Fruit fly (Drosophila melanogaster) whole organism, embryonic: ENCODE results near the gene CG14174.

Source experiments
- Atf6 ChIP-seq: fragments of 200-800 bp; sonication (Bioruptor generic); IDR thresholded peaks from 2 replicates; pipeline ENCODE4 v1.3.6; 2022; ENCODE audit warnings: missing biosample characterization, missing genetic modification characterization
- CG1024 ChIP-seq: fragments of 200-800 bp; sonication (Bioruptor generic); IDR thresholded peaks from 2 replicates; pipeline ENCODE4 v1.3.6; 2022; ENCODE audit warnings: missing biosample characterization, missing genetic modification characterization
- CG10267 ChIP-seq: fragments of 200-800 bp; sonication (Bioruptor generic); optimal IDR thresholded peaks from 2 replicates; lab custom pipeline; 2018; ENCODE audit warnings: missing biosample characterization, mild to moderate bottlenecking, missing genetic modification characterization, moderate library complexity
- CG10431 ChIP-seq: fragments of 200-800 bp; sonication (Bioruptor generic); optimal IDR thresholded peaks from 3 replicates; lab custom pipeline; 2018; ENCODE audit warnings: missing biosample characterization, mild to moderate bottlenecking, missing genetic modification characterization
- CG10543 ChIP-seq: fragments of 200-800 bp; sonication (Bioruptor generic); optimal IDR thresholded peaks from 3 replicates; lab custom pipeline; 2017; ENCODE audit warnings: missing biosample characterization, mild to moderate bottlenecking, missing genetic modification characterization, moderate library complexity
- CG10979 ChIP-seq: fragments of 200-800 bp; sonication (Bioruptor generic); optimal IDR thresholded peaks from 2 replicates; lab custom pipeline; 2018; ENCODE audit warnings: missing biosample characterization, mild to moderate bottlenecking, missing genetic modification characterization, moderate library complexity
- CG12104 ChIP-seq: fragments of 200-800 bp; sonication (Bioruptor generic); optimal IDR thresholded peaks from 3 replicates; lab custom pipeline; 2016; ENCODE audit warnings: missing biosample characterization, missing genetic modification characterization
- CG12219 ChIP-seq: fragments of 200-800 bp; sonication (Bioruptor generic); optimal IDR thresholded peaks from 3 replicates; lab custom pipeline; 2018; ENCODE audit warnings: missing biosample characterization, mild to moderate bottlenecking, missing genetic modification characterization
- CG13424 ChIP-seq: fragments of 200-800 bp; sonication (Bioruptor generic); optimal IDR thresholded peaks from 2 replicates; lab custom pipeline; 2019; ENCODE audit warnings: missing biosample characterization, mild to moderate bottlenecking, missing genetic modification characterization, moderate library complexity
- CG14860 ChIP-seq: fragments of 200-800 bp; sonication (Bioruptor generic); IDR thresholded peaks from 3 replicates; pipeline ENCODE4 v1.3.6; 2022; ENCODE audit warnings: missing biosample characterization, missing genetic modification characterization; ENCODE audit not compliant: partially characterized antibody
- CG15269 ChIP-seq: fragments of 200-800 bp; sonication (Bioruptor generic); optimal IDR thresholded peaks from 2 replicates; lab custom pipeline; 2018; ENCODE audit warnings: missing biosample characterization, mild to moderate bottlenecking, missing genetic modification characterization, moderate library complexity
- CG15601 ChIP-seq: fragments of 200-800 bp; sonication (Bioruptor generic); optimal IDR thresholded peaks from 3 replicates; lab custom pipeline; 2019; ENCODE audit warnings: missing biosample characterization, mild to moderate bottlenecking, missing genetic modification characterization, moderate library complexity
- CG1603 ChIP-seq: fragments of 200-800 bp; sonication (Bioruptor generic); optimal IDR thresholded peaks from 2 replicates; lab custom pipeline; 2019; ENCODE audit warnings: missing biosample characterization, mild to moderate bottlenecking, missing genetic modification characterization, moderate library complexity
- CG18476 ChIP-seq: fragments of 200-800 bp; sonication (Bioruptor generic); optimal IDR thresholded peaks from 2 replicates; lab custom pipeline; 2016; ENCODE audit warnings: missing biosample characterization, mild to moderate bottlenecking, missing genetic modification characterization
- CG2129 ChIP-seq: fragments of 200-800 bp; sonication (Bioruptor generic); IDR thresholded peaks from 2 replicates; pipeline ENCODE4 v1.3.6; 2022; ENCODE audit warnings: missing biosample characterization, missing genetic modification characterization; ENCODE audit not compliant: partially characterized antibody
- CG30403 ChIP-seq: fragments of 200-800 bp; sonication (Bioruptor generic); optimal IDR thresholded peaks from 3 replicates; lab custom pipeline; 2016; ENCODE audit warnings: missing biosample characterization, missing genetic modification characterization
- CG32532 ChIP-seq: fragments of 200-800 bp; sonication (Bioruptor generic); IDR thresholded peaks from 2 replicates; pipeline ENCODE4 v1.3.6; 2022; ENCODE audit warnings: missing biosample characterization, missing genetic modification characterization
- CG4820 ChIP-seq: fragments of 200-800 bp; sonication (Bioruptor generic); optimal IDR thresholded peaks from 3 replicates; lab custom pipeline; 2016; ENCODE audit warnings: missing biosample characterization, missing genetic modification characterization
- CG6175 ChIP-seq: fragments of 200-800 bp; sonication (Bioruptor generic); IDR thresholded peaks from 3 replicates; pipeline ENCODE4 v1.3.6; 2022; ENCODE audit warnings: missing biosample characterization, missing genetic modification characterization
- CG6254 ChIP-seq: fragments of 200-800 bp; sonication (Bioruptor generic); optimal IDR thresholded peaks from 3 replicates; lab custom pipeline; 2017; ENCODE audit warnings: mild to moderate bottlenecking, missing biosample characterization, missing genetic modification reagents, missing genetic modification characterization
- CG9727 ChIP-seq: fragments of 200-800 bp; sonication (Bioruptor generic); optimal IDR thresholded peaks from 3 replicates; lab custom pipeline; 2017; ENCODE audit warnings: missing biosample characterization, mild to moderate bottlenecking, missing genetic modification characterization
- CG9932 ChIP-seq: fragments of 200-800 bp; sonication (Bioruptor generic); IDR thresholded peaks from 2 replicates; pipeline ENCODE4 v1.3.6; 2022; ENCODE audit warnings: missing biosample characterization, missing genetic modification characterization
- HLH3B ChIP-seq: fragments of 200-800 bp; sonication (Bioruptor generic); IDR thresholded peaks from 2 replicates; pipeline ENCODE4 v1.3.6; 2022; ENCODE audit warnings: missing biosample characterization, missing genetic modification characterization
- Hr39 ChIP-seq: fragments of >200 bp; optimal IDR thresholded peaks from 2 replicates; lab custom pipeline; 2017
- Hr78 ChIP-seq, 2 experiments: fragments of 200-800 bp in 1 of 2; fragments of >200 bp in 1 of 2; sonication (Bioruptor generic) in 1 of 2; optimal IDR thresholded peaks; 2 replicates each; lab custom pipeline; 2017 to 2019; ENCODE audit warnings: missing biosample characterization in 2 of 2, missing genetic modification characterization in 2 of 2, mild to moderate bottlenecking in 1 of 2, moderate library complexity in 1 of 2
- Hsf ChIP-seq: fragments of 200-800 bp; sonication (Bioruptor generic); optimal IDR thresholded peaks from 3 replicates; lab custom pipeline; 2016; ENCODE audit warnings: missing biosample characterization, missing genetic modification characterization
- MESR4 ChIP-seq: fragments of 200-800 bp; sonication (Bioruptor generic); optimal IDR thresholded peaks from 2 replicates; lab custom pipeline; 2018; ENCODE audit warnings: missing biosample characterization, mild to moderate bottlenecking, missing genetic modification characterization, moderate library complexity
- Nf-YC ChIP-seq: fragments of 200-800 bp; optimal IDR thresholded peaks from 3 replicates; lab custom pipeline; 2019; ENCODE audit warnings: missing biosample characterization, mild to moderate bottlenecking, missing genetic modification characterization, moderate library complexity
- Oli ChIP-seq: fragments of 200-800 bp; sonication (Bioruptor generic); optimal IDR thresholded peaks from 2 replicates; lab custom pipeline; 2018; ENCODE audit warnings: missing biosample characterization, mild to moderate bottlenecking, missing genetic modification characterization, moderate library complexity
- Ptx1 ChIP-seq: fragments of 200-800 bp; sonication (Bioruptor generic); IDR thresholded peaks from 2 replicates; pipeline ENCODE4 v1.3.6; 2022; ENCODE audit warnings: missing biosample characterization, missing genetic modification characterization
- Side ChIP-seq: fragments of 200-800 bp; sonication (Bioruptor generic); optimal IDR thresholded peaks from 2 replicates; lab custom pipeline; 2016; ENCODE audit warnings: missing biosample characterization, missing genetic modification characterization
- Ssrp ChIP-seq: fragments of 200-800 bp; sonication (Bioruptor generic); optimal IDR thresholded peaks from 2 replicates; lab custom pipeline; 2018; ENCODE audit warnings: missing biosample characterization, mild to moderate bottlenecking, missing genetic modification characterization, moderate library complexity
- bigmax ChIP-seq: fragments of 200-800 bp; sonication (Bioruptor generic); optimal IDR thresholded peaks from 2 replicates; lab custom pipeline; 2018; ENCODE audit warnings: missing biosample characterization, mild to moderate bottlenecking, missing genetic modification characterization
- caup ChIP-seq: fragments of 200-800 bp; sonication (Bioruptor generic); optimal IDR thresholded peaks from 3 replicates; lab custom pipeline; 2017; ENCODE audit warnings: missing biosample characterization, mild to moderate bottlenecking, missing genetic modification characterization, moderate library complexity; ENCODE audit not compliant: severe bottlenecking
- chm ChIP-seq: fragments of 200-800 bp; sonication (Bioruptor generic); IDR thresholded peaks from 2 replicates; pipeline ENCODE4 v1.3.6; 2022; ENCODE audit warnings: missing biosample characterization, missing genetic modification characterization
- cwo ChIP-seq: fragments of 200-800 bp; sonication (Bioruptor generic); optimal IDR thresholded peaks from 3 replicates; lab custom pipeline; 2017; ENCODE audit warnings: missing biosample characterization, missing genetic modification characterization, mild to moderate bottlenecking, moderate library complexity, missing genetic modification reagents
- ewg ChIP-seq: fragments of 200-800 bp; sonication (Bioruptor generic); optimal IDR thresholded peaks from 3 replicates; lab custom pipeline; 2017; ENCODE audit warnings: mild to moderate bottlenecking, missing biosample characterization, missing genetic modification reagents, missing genetic modification characterization
- grn ChIP-seq: fragments of 200-800 bp; sonication (Bioruptor generic); optimal IDR thresholded peaks from 3 replicates; lab custom pipeline; 2017; ENCODE audit warnings: missing biosample characterization, missing genetic modification characterization
- gro ChIP-seq: fragments of 200-800 bp; sonication (Bioruptor generic); optimal IDR thresholded peaks from 2 replicates; lab custom pipeline; 2016; ENCODE audit warnings: missing biosample characterization, missing genetic modification characterization
- ken ChIP-seq: fragments of 200-800 bp; sonication (Bioruptor generic); IDR thresholded peaks from 3 replicates; pipeline ENCODE4 v1.3.6; 2022; ENCODE audit warnings: missing biosample characterization, missing genetic modification characterization
- prd ChIP-seq, 3 experiments: fragments of >200 bp in 2 of 3; fragments of 200-800 bp in 1 of 3; sonication (Bioruptor generic) in 1 of 3; optimal IDR thresholded peaks in 2 of 3; IDR thresholded peaks in 1 of 3; 2 replicates in 2 of 3; 3 replicates in 1 of 3; pipeline versions ENCODE4 v1.3.6 to Lab custom; 2017 to 2022; ENCODE audit warnings: missing biosample characterization in 1 of 3, missing genetic modification characterization in 1 of 3
- ranshi ChIP-seq: fragments of 200-800 bp; sonication (Bioruptor generic); IDR thresholded peaks from 2 replicates; pipeline ENCODE4 v1.3.6; 2022; ENCODE audit warnings: missing biosample characterization, missing genetic modification characterization
- run ChIP-seq: fragments of 200-800 bp; sonication (Bioruptor generic); optimal IDR thresholded peaks from 3 replicates; lab custom pipeline; 2018; ENCODE audit warnings: missing biosample characterization, mild to moderate bottlenecking, missing genetic modification characterization
- sc ChIP-seq, 3 experiments: fragments of >200 bp in 2 of 3; fragments of 200-800 bp in 1 of 3; sonication (Bioruptor generic) in 1 of 3; optimal IDR thresholded peaks; 2 replicates in 2 of 3; 3 replicates in 1 of 3; lab custom pipeline; 2017; ENCODE audit warnings: mild to moderate bottlenecking in 1 of 3, missing biosample characterization in 1 of 3, missing genetic modification characterization in 1 of 3, missing genetic modification reagents in 1 of 3
- shn ChIP-seq: fragments of 200-800 bp; sonication (Bioruptor generic); optimal IDR thresholded peaks from 3 replicates; lab custom pipeline; 2016; ENCODE audit warnings: missing biosample characterization, missing genetic modification characterization
- sqz ChIP-seq: fragments of 200-800 bp; sonication (Bioruptor generic); optimal IDR thresholded peaks from 3 replicates; lab custom pipeline; 2018; ENCODE audit warnings: missing biosample characterization, mild to moderate bottlenecking, missing genetic modification characterization
- tap ChIP-seq: fragments of 200-800 bp; optimal IDR thresholded peaks from 3 replicates; lab custom pipeline; 2019; ENCODE audit warnings: missing biosample characterization, mild to moderate bottlenecking, missing genetic modification characterization, moderate library complexity
- tio ChIP-seq: fragments of 200-800 bp; sonication (Bioruptor generic); optimal IDR thresholded peaks from 2 replicates; lab custom pipeline; 2017; ENCODE audit warnings: missing biosample characterization, missing genetic modification characterization, inconsistent platforms
- tll ChIP-seq, 2 experiments: fragments of 200-800 bp in 1 of 2; fragments of >200 bp in 1 of 2; sonication (Bioruptor generic) in 1 of 2; optimal IDR thresholded peaks; 2 replicates each; lab custom pipeline; 2017 to 2019; ENCODE audit warnings: missing biosample characterization in 2 of 2, missing genetic modification characterization in 2 of 2, mild to moderate bottlenecking in 1 of 2, moderate library complexity in 1 of 2

Gene CG14174

dm6 chr3L:9690798-9691475 lies 28.2 kb upstream of the CG14174 start (continued):
- TF ChIP-seq MESR4 (GFP tag; lab: Kevin White, UChicago) = no peak
- no peak for TF ChIP-seq chm (GFP tag; lab: Robert Waterston, UW)
- no peak for TF ChIP-seq CG1603
- TF ChIP-seq CG9932 (GFP tag; lab: Robert Waterston, UW) = peak; percentile 34; the same call in 1 of the 2 replicates
- no peak for TF ChIP-seq run (tag; lab: Kevin White, UChicago)
- no peak for TF ChIP-seq prd (optimal IDR thresholded peaks at IDR 0.05; lab: Kevin White, UChicago)
- TF ChIP-seq prd (GFP tag; IDR thresholded peaks at IDR 0.05; lab: Robert Waterston, UW) = peak; percentile 18; the same call in 1 of the 3 replicates
- TF ChIP-seq CG32532 = peak; percentile 50; the same call in 1 of the 2 replicates
- peak; percentile 18 for TF ChIP-seq tap
- TF ChIP-seq CG6254 (GFP tag; lab: Kevin White, UChicago) = no peak
- TF ChIP-seq Side (GFP tag; lab: Kevin White, UChicago) = peak; percentile 5
- no peak for TF ChIP-seq CG10267
- peak; percentile 7 for TF ChIP-seq Nf-YC (tag; lab: Kevin White, UChicago)
- peak; percentile 46 for TF ChIP-seq CG30403 (GFP tag; lab: Kevin White, UChicago)
- peak; percentile 25 for TF ChIP-seq caup (GFP tag; lab: Kevin White, UChicago)
- TF ChIP-seq Hr39 (lab: Kevin White, UChicago) = no peak
- TF ChIP-seq CG10431 = no peak
- TF ChIP-seq CG2129 (GFP tag; lab: Robert Waterston, UW) = no peak
- peak; percentile 5 for TF ChIP-seq Hsf (GFP tag; lab: Kevin White, UChicago)
- TF ChIP-seq ranshi (GFP tag; lab: Robert Waterston, UW) = no peak
- TF ChIP-seq CG9727 (GFP tag; lab: Kevin White, UChicago) = peak; percentile 11
- no peak for TF ChIP-seq CG12219 (GFP tag; lab: Kevin White, UChicago)
- TF ChIP-seq CG12104 (GFP tag; lab: Kevin White, UChicago) = peak; percentile 9
- TF ChIP-seq CG13424 (tag; lab: Kevin White, UChicago) = peak; percentile 53
- TF ChIP-seq CG1024 (GFP tag; lab: Robert Waterston, UW) = no peak
- no peak for TF ChIP-seq CG15601 (tag; lab: Kevin White, UChicago)
- peak; percentile 43 for TF ChIP-seq Oli
- no peak for TF ChIP-seq CG4820
- no peak for TF ChIP-seq Hr78 (GFP tag; optimal IDR thresholded peaks at IDR 0.05; lab: Kevin White, UChicago)
- TF ChIP-seq CG15269 (tag; lab: Kevin White, UChicago) = peak; percentile 76
- TF ChIP-seq Atf6 (GFP tag; lab: Robert Waterston, UW) = peak; percentile 28; the same call in 1 of the 2 replicates
- TF ChIP-seq sc (optimal IDR thresholded peaks at IDR 0.05; lab: Kevin White, UChicago) = no peak
- TF ChIP-seq sc (GFP tag; optimal IDR thresholded peaks at IDR 0.05; lab: Kevin White, UChicago) = no peak
- no peak for TF ChIP-seq Ssrp (tag; lab: Kevin White, UChicago)
- TF ChIP-seq, all 482 proteins: peak for 80

dm6 chr3L:9691476-9691826 lies 27.7 kb upstream of the CG14174 start:
- TF ChIP-seq CG10979 (tag; lab: Kevin White, UChicago) (no peak), gro (GFP tag; lab: Kevin White, UChicago) (peak; percentile 60), CG6175 (GFP tag; lab: Robert Waterston, UW) (no peak), grn (GFP tag; lab: Kevin White, UChicago) (peak; percentile 85), bigmax (peak; percentile 12), ken (GFP tag; lab: Robert Waterston, UW) (no peak), CG10543 (GFP tag; lab: Kevin White, UChicago) (peak; percentile 51), shn (GFP tag; lab: Kevin White, UChicago) (no peak), Ptx1 (GFP tag; lab: Robert Waterston, UW) (no peak), tio (GFP tag; lab: Kevin White, UChicago) (no peak), ewg (no peak), CG18476 (no peak), CG14860 (GFP tag; lab: Robert Waterston, UW) (no peak), cwo (GFP tag; lab: Kevin White, UChicago) (peak; percentile 74), sqz (GFP tag; lab: Kevin White, UChicago) (peak; percentile 55), HLH3B (GFP tag; lab: Robert Waterston, UW) (0 out of 2 replicates have a peak, but pooled peaks have one; percentile 17), tll (GFP tag; optimal IDR thresholded peaks at IDR 0.05; lab: Kevin White, UChicago) (no peak)
